Worm (Caenorhabditis elegans): Measurements from ENCODE around the gene Y4C6B.7.

DNA sequence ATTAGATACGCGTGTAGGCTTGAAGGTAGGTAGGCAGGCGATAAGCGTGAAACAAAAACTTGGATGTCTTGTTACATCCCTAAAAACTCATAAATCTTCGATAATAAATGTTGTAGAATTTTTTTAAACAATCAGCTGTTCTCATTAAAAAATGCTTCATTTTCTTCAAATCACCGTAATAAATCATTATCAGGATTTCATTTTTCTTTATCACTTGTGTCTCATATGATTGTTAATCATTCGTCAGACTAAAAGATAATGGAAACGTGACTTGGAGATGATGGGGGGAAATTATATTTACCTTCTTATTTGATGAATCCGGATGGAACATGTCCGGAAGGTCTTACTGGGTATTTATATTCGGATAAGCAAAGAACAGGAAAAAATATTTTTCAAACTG is 19.8 kb downstream of the Y4C6B.7 start:
- TF ChIP-seq pes-1 (GFP tag; IDR thresholded peaks at IDR 0.05) (no peak), ama-1 (optimal IDR thresholded peaks at IDR 0.05) (no peak), sea-1 (GFP tag; conservative IDR thresholded peaks at IDR 0.05) (no peak), hmbx-1 (tag; optimal IDR thresholded peaks at IDR 0.05) (no peak), F13C5.2 (tag; optimal IDR thresholded peaks at IDR 0.05) (no peak), aly-1 (tag; optimal IDR thresholded peaks at IDR 0.05) (no peak), tra-4 (tag; optimal IDR thresholded peaks at IDR 0.05) (no peak), tbx-37 (GFP tag; conservative IDR thresholded peaks at IDR 0.05) (no peak), ceh-36 (tag; optimal IDR thresholded peaks at IDR 0.05) (no peak)
